Worm (Caenorhabditis elegans) whole organism, L4 larva: Measurements from ENCODE around the gene cam-1.

Source experiments
- lin-13 ChIP-seq: fragments of 150-350 bp; optimal IDR thresholded peaks from 2 replicates; lab custom pipeline; 2014; ENCODE audit warnings: missing biosample characterization, missing genetic modification reagents, missing genetic modification characterization
- lsy-2 ChIP-seq, 2 experiments: fragments of 150-350 bp in 1 of 2; sonication (generic microtip) in 1 of 2; optimal IDR thresholded peaks; 2 replicates each; lab custom pipeline; 2014 to 2017; ENCODE audit warnings: missing biosample characterization in 2 of 2, missing genetic modification characterization in 2 of 2
- tra-1 ChIP-seq: fragments of 200-800 bp; sonication (Bioruptor generic); IDR thresholded peaks from 2 replicates; pipeline ENCODE4 v1.3.6; 2022; ENCODE audit warnings: missing genetic modification reagents, missing genetic modification characterization, missing compliant biosample characterization

DNA sequence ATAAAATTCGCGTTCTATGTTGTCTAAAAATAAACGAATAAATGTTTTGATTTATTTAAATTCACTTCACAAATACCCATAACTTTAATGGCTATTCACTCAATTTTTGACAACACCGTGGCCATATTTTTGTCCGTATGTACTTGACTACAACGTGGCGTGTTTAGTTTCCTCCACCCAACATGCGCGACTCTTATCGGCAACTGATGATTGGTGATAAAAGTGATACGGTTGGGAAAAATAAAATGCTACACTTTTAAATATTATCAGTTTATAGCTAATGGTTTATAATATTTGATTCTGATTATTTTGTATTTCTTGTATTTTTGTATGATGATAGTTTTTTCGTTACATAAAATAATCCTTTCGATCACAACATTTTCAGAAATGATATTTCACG is 18.5 kb downstream of the cam-1 start, which contains the start of gene acs-7:
- TF ChIP-seq lsy-2 (tag; optimal IDR thresholded peaks at IDR 0.05; lab: Kevin White, UChicago) (no peak), tra-1 (0 out of 2 replicates have a peak, but pooled peaks have one; percentile 15), lin-13 (GFP tag; lab: Kevin White, UChicago) (no peak)
